Fruit fly (Drosophila melanogaster) Kc167 (cell line): Measurements from ENCODE around the gene CG11382.

Source experiments
- psq ChIP-seq: fragments of >200 bp; optimal IDR thresholded peaks from 2 replicates; lab custom pipeline; 2017; ENCODE audit warnings: missing external identifiers
- ttk ChIP-seq: sonication (Bioruptor generic); optimal IDR thresholded peaks from 2 replicates; lab custom pipeline; 2017; ENCODE audit warnings: missing external identifiers

DNA sequence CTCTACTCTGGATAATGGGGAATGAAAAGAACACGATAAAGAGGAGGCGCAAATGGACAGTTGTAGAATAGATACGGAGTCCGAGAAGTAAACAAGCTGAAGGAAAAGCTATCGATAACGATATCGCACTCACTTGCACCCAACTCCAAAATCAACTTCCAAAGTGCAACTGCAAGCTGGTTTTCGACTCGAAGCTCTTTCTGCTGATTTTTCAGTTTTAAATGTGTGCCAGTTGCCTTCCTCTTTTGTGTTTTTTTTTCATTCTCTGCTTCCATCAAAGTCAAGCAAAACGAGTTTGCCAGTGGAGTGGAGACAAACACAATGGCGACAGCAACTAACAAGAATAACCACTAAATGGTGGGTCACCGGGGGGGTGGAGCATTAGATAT lies 25.8 kb downstream of the CG11382 start:
- TF ChIP-seq psq (lab: Kevin White, UChicago) (no peak), ttk (lab: Kevin White, UChicago) (no peak)
